Worm (Caenorhabditis elegans): ENCODE measurements around the gene dmd-4.
A peak's percentile ranks its signal among the peaks of the same experiment; 100 is the strongest.

DNA sequence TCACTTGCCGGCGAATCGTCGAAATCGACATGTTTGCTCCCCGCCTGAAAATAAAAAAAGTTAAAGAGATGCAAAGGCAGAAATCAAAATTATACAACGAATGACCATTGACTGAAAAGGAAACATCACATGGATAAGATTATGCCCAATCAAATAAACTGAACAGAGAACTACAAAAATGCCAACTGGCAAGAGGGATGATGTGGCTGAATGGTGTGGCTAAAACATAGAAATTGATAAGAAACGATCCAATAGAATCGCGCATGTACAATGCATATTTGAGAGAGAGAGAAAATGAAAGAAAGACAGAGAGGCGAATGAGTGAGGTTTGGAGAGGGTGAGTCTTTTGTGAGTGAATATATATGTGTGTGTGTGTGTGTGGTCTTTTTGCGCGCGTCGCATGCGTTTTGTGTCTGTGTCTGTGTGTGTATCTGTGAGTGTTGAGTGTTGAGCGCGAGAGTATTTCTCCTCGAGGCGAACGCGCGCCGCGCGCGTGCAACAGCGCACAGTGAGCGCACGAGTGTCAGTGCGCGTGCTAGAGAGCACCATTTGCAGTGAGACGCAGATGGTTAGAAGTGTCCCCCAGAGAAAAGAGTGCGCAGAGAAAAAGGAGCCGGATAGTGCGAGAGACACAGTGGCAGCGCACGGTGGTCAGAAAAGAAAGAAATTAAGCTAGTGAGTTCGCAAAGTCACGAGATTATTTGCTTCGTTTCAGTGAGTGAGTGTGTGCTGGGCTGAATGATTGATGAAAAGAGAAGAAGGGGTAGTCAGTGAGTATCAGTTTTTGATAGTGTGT lies 43.0 kb downstream of the dmd-4 start, which contains the start of gene epn-1:
- TF ChIP-seq elt-2 (tag; optimal IDR thresholded peaks at IDR 0.05), result peak; percentile 97
- TF ChIP-seq fkh-10 (GFP tag; optimal IDR thresholded peaks at IDR 0.05), result peak; percentile 90
- TF ChIP-seq ceh-82 (tag; optimal IDR thresholded peaks at IDR 0.05), result peak; percentile 82
- peak; percentile 99 for TF ChIP-seq jun-1 (tag; optimal IDR thresholded peaks at IDR 0.05)
- peak; percentile 84 for TF ChIP-seq daf-12 (tag; optimal IDR thresholded peaks at IDR 0.05)
- TF ChIP-seq egl-27 (tag; optimal IDR thresholded peaks at IDR 0.05), result peak; percentile 92
- TF ChIP-seq nhr-237 (tag; optimal IDR thresholded peaks at IDR 0.05), result peak; percentile 46
- TF ChIP-seq elt-3 (tag; optimal IDR thresholded peaks at IDR 0.05), result peak in 2 of 3 experiments; percentile 66 to 73
- peak; percentile 91 for TF ChIP-seq nhr-23 (tag; optimal IDR thresholded peaks at IDR 0.05)
- TF ChIP-seq nhr-76 (tag; optimal IDR thresholded peaks at IDR 0.05), result peak; percentile 63
- TF ChIP-seq zag-1 (tag; optimal IDR thresholded peaks at IDR 0.05), result peak; percentile 82
- TF ChIP-seq nfya-1 (tag; optimal IDR thresholded peaks at IDR 0.05; ENCODE audit: insufficient read depth), result peak; percentile 94
- TF ChIP-seq snpc-4 (tag; optimal IDR thresholded peaks at IDR 0.05), result peak; percentile 69
- peak; percentile 82 for TF ChIP-seq elt-1 (tag; optimal IDR thresholded peaks at IDR 0.05)
